Worm (Caenorhabditis elegans) whole organism, late embryonic: ENCODE results near the gene Y39E4B.13.

Experiments
- lim-6 ChIP-seq: sonication (generic microtip); optimal IDR thresholded peaks from 2 replicates; lab custom pipeline; 2016; ENCODE audit warnings: missing genetic modification characterization, missing compliant biosample characterization
- pag-3 ChIP-seq: sonication (generic microtip); optimal IDR thresholded peaks from 2 replicates; lab custom pipeline; 2016; ENCODE audit warnings: missing compliant biosample characterization, missing genetic modification characterization, borderline replicate concordance
- pat-9 ChIP-seq: fragments of 200-800 bp; sonication (Bioruptor generic); optimal IDR thresholded peaks from 2 replicates; lab custom pipeline; 2018; ENCODE audit warnings: mild to moderate bottlenecking, missing genetic modification characterization, moderate library complexity, missing compliant biosample characterization
- sdc-2 ChIP-seq: sonication (generic microtip); optimal IDR thresholded peaks from 2 replicates; lab custom pipeline; 2016; ENCODE audit warnings: missing genotype, missing genetic modification characterization, missing compliant biosample characterization
- tbx-2 ChIP-seq: sonication (generic microtip); optimal IDR thresholded peaks from 2 replicates; lab custom pipeline; 2016; ENCODE audit warnings: missing genetic modification characterization, missing compliant biosample characterization
- unc-42 ChIP-seq: sonication (generic microtip); optimal IDR thresholded peaks from 2 replicates; lab custom pipeline; 2016; ENCODE audit warnings: missing genotype, missing genetic modification characterization, missing compliant biosample characterization
- unc-55 ChIP-seq: sonication (generic microtip); optimal IDR thresholded peaks from 2 replicates; lab custom pipeline; 2017; ENCODE audit warnings: missing biosample characterization, missing genetic modification reagents, missing genetic modification characterization

DNA sequence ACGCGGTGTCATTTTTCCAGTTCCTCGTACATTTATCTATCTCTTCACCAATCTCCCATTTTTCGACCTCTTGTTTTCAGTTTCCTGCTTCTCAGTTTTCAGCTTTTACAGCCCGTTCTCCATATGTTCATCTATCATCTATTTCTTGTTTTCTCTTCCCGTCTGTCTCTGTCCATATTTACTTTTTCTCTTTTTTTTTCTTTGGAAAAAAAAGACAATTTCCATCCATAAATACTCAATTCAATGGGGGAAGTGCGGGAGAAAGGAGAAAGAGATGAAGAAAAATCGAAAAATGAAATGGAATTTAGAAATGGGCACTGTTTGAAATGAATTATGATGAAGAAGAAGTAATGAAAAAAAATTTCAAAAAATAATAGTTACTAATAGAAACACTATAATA is 32.8 kb upstream of the Y39E4B.13 start:
- no peak for TF ChIP-seq unc-42
- TF ChIP-seq unc-55: no peak
- TF ChIP-seq pat-9 (tag; lab: Kevin White, UChicago): no peak
- TF ChIP-seq lim-6 (tag; lab: Kevin White, UChicago): no peak
- no peak for TF ChIP-seq pag-3 (tag; lab: Kevin White, UChicago)
- TF ChIP-seq tbx-2: no peak
- TF ChIP-seq sdc-2: no peak
